Fruit fly (Drosophila melanogaster): Measurements from ENCODE around the gene obst-E.

obst-E gene

DNA sequence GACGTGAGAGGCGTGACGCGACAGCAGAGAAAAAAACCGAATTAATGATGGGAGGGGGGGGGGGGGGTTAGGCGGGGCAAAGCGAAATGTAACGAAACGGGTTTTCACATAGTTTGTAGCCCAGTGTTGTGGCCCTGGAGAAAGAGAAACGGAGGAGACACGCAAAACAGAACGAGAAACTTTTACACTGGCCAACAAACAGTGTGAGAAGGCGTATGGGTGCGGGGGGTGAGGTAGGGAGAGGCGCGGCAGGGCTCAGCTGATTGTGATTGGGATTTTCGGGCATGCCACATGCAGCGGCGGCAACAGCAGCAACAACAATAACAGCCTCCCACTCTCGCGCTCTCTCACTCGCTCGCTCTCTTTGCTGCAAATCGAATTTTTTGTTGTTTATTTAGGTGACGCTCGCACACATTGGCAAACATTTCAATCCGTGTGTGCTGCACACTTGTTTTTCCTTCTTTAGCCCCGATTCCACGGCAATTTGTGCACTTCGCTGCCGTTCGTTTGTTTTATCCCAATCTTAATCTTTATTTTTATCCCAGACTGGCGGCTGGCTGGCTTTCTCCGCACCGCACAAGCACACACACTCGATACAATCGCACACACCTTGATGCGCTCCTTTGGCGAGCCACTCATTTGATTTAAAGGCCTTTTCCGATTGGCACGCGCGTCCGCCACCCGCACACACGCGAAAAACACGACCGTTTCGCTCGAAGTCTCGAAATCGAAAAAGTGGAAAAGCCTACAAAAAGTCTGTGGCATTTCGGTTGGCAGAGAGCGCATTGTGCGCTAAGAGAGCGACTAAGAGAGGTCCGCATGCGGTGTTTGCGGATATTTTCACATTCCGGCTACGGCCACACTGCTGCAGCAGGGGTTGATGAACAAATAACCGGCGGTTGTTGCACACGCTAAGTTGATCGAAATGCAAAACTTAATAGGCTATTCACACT is 33.8 kb upstream of the obst-E start, which contains the start of gene CG9171 (continued):
- TF ChIP-seq zfh2 (GFP tag; optimal IDR thresholded peaks at IDR 0.05) (no peak), ssp (GFP tag; IDR thresholded peaks at IDR 0.05) (peak; percentile 99), Dref (GFP tag; IDR thresholded peaks at IDR 0.05) (peak; percentile 66), grn (GFP tag; optimal IDR thresholded peaks at IDR 0.05) (peak; percentile 51), Doc3 (GFP tag; IDR thresholded peaks at IDR 0.05; ENCODE audit: partially characterized antibody) (no peak), slp2 (GFP tag; optimal IDR thresholded peaks at IDR 0.05) (no peak), ttk (GFP tag; IDR thresholded peaks at IDR 0.05) (no peak), Rx (GFP tag; IDR thresholded peaks at IDR 0.05) (no peak), CG7786 (GFP tag; optimal IDR thresholded peaks at IDR 0.05) (no peak), CG3838 (GFP tag; optimal IDR thresholded peaks at IDR 0.05) (no peak), bowl (GFP tag; IDR thresholded peaks at IDR 0.05) (no peak), wdn (GFP tag; IDR thresholded peaks at IDR 0.05) (no peak), amos (GFP tag; IDR thresholded peaks at IDR 0.05; ENCODE audit: partially characterized antibody) (peak; percentile 52; the same call in 1 of the 2 replicates), sens-2 (GFP tag; IDR thresholded peaks at IDR 0.05) (peak; percentile 37; the same call in 1 of the 2 replicates), p53 (GFP tag; optimal IDR thresholded peaks at IDR 0.05) (peak; percentile 0), CG12659 (GFP tag; optimal IDR thresholded peaks at IDR 0.05) (peak; percentile 78), CG15011 (GFP tag; optimal IDR thresholded peaks at IDR 0.05) (no peak), sisA (GFP tag; IDR thresholded peaks at IDR 0.05) (no peak), Hr3 (GFP tag; optimal IDR thresholded peaks at IDR 0.05) (no peak), gce (GFP tag; IDR thresholded peaks at IDR 0.05) (peak; percentile 38; the same call in 1 of the 3 replicates), CG7745 (tag; optimal IDR thresholded peaks at IDR 0.05) (no peak), CG15696 (tag; optimal IDR thresholded peaks at IDR 0.05) (no peak), CG2120 (GFP tag; optimal IDR thresholded peaks at IDR 0.05) (peak; percentile 50), row (GFP tag; IDR thresholded peaks at IDR 0.05) (peak; percentile 88), CG15073 (GFP tag; optimal IDR thresholded peaks at IDR 0.05) (no peak), ase (GFP tag; IDR thresholded peaks at IDR 0.05) (0 out of 3 replicates have a peak, but pooled peaks have one; percentile 27), dpn (GFP tag; optimal IDR thresholded peaks at IDR 0.05) (peak; percentile 6 to 21), CG12391 (tag; optimal IDR thresholded peaks at IDR 0.05) (peak; percentile 61), CG12942 (GFP tag; optimal IDR thresholded peaks at IDR 0.05) (no peak), CG15269 (tag; optimal IDR thresholded peaks at IDR 0.05) (peak; percentile 13), sr (GFP tag; IDR thresholded peaks at IDR 0.05) (no peak), D19A (tag; optimal IDR thresholded peaks at IDR 0.05) (no peak), knrl (GFP tag; IDR thresholded peaks at IDR 0.05; ENCODE audit: partially characterized antibody) (peak; percentile 46; the same call in 1 of the 3 replicates), Ssrp (tag; optimal IDR thresholded peaks at IDR 0.05) (no peak), ind (GFP tag; optimal IDR thresholded peaks at IDR 0.05) (peak; percentile 28), Hmx (GFP tag; optimal IDR thresholded peaks at IDR 0.05) (no peak), kay (GFP tag; optimal IDR thresholded peaks at IDR 0.05) (no peak), CG10209 (GFP tag; optimal IDR thresholded peaks at IDR 0.05) (no peak), lov (optimal IDR thresholded peaks at IDR 0.05) (no peak), lov (GFP tag; IDR thresholded peaks at IDR 0.05) (no peak), NK7.1 (GFP tag; optimal IDR thresholded peaks at IDR 0.05) (no peak), chinmo (GFP tag; IDR thresholded peaks at IDR 0.05; ENCODE audit: partially characterized antibody) (peak; percentile 73; the same call in 3 of the 4 replicates), CG6765 (GFP tag; optimal IDR thresholded peaks at IDR 0.05) (no peak), CG14710 (tag; optimal IDR thresholded peaks at IDR 0.05) (peak; percentile 73), CG8290 (GFP tag; optimal IDR thresholded peaks at IDR 0.05) (peak; percentile 62), CG8290 (tag; optimal IDR thresholded peaks at IDR 0.05) (peak in 1 of 2 experiments; percentile 88), CG18011 (GFP tag; optimal IDR thresholded peaks at IDR 0.05) (no peak), Xbp1 (GFP tag; optimal IDR thresholded peaks at IDR 0.05) (no peak), CG30431 (GFP tag; optimal IDR thresholded peaks at IDR 0.05) (no peak)

Data from whole organism, embryonic.